Worm (Caenorhabditis elegans) whole organism, L4 larva: Measurements from ENCODE around the gene ife-2.
"Not testable (repeated sequence)": the region's sequence is repeated elsewhere in the genome, so short reads cannot be mapped to it uniquely, and the experiment has no call there.

Experiments
- D1046.2 ChIP-seq: fragments of 200-800 bp; sonication (Bioruptor generic); IDR thresholded peaks from 2 replicates; pipeline ENCODE4 v1.3.6; 2022; ENCODE audit warnings: missing genetic modification characterization, missing compliant biosample characterization
- F10B5.3 ChIP-seq: sonication (generic microtip); optimal IDR thresholded peaks from 2 replicates; lab custom pipeline; 2016; ENCODE audit warnings: mild to moderate bottlenecking, missing genetic modification characterization, missing compliant biosample characterization
- F26F4.8 ChIP-seq: fragments of 200-800 bp; sonication (Bioruptor generic); conservative IDR thresholded peaks from 2 replicates; pipeline ENCODE4 v1.3.6; 2022; ENCODE audit warnings: missing genetic modification characterization, missing compliant biosample characterization
- F44E2.7 ChIP-seq: fragments of 200-800 bp; sonication (Bioruptor generic); IDR thresholded peaks from 2 replicates; pipeline ENCODE4 v2.1.2; 2022; ENCODE audit warnings: missing genetic modification characterization, missing compliant biosample characterization
- T20F7.1 ChIP-seq: fragments of 200-800 bp; sonication (Bioruptor generic); optimal IDR thresholded peaks from 2 replicates; lab custom pipeline; 2018; ENCODE audit warnings: mild to moderate bottlenecking, missing genetic modification characterization, missing compliant biosample characterization
- Y105C5A.15 ChIP-seq: fragments of 200-800 bp; sonication (Bioruptor generic); IDR thresholded peaks from 2 replicates; pipeline ENCODE4 v1.3.6; 2022; ENCODE audit warnings: missing genetic modification characterization, missing compliant biosample characterization
- Y48G9A.11 ChIP-seq: fragments of 200-800 bp; sonication (Bioruptor generic); IDR thresholded peaks from 2 replicates; pipeline ENCODE4 v1.3.6; 2022; ENCODE audit warnings: missing genetic modification reagents, missing genetic modification characterization, missing compliant biosample characterization
- Y75B8A.6 ChIP-seq: fragments of 200-800 bp; sonication (Bioruptor generic); IDR thresholded peaks from 2 replicates; pipeline ENCODE4 v1.3.6; 2022; ENCODE audit warnings: missing genetic modification reagents, missing genetic modification characterization, missing compliant biosample characterization
- ZK337.2 ChIP-seq: fragments of 200-800 bp; sonication (Bioruptor generic); IDR thresholded peaks from 2 replicates; pipeline ENCODE4 v1.3.6; 2022; ENCODE audit warnings: missing genetic modification reagents, missing genetic modification characterization, missing compliant biosample characterization
- ZK546.5 ChIP-seq, 2 experiments: sonication (generic microtip); optimal IDR thresholded peaks; 2 replicates each; lab custom pipeline; 2017; ENCODE audit warnings: missing biosample characterization in 2 of 2, missing genetic modification characterization in 2 of 2
- attf-4 ChIP-seq: sonication (generic microtip); optimal IDR thresholded peaks from 3 replicates; lab custom pipeline; 2017; ENCODE audit warnings: missing biosample characterization, missing genetic modification characterization
- ceh-20 ChIP-seq: fragments of 200-800 bp; sonication (Bioruptor generic); IDR thresholded peaks from 2 replicates; pipeline ENCODE4 v1.3.6; 2022; ENCODE audit warnings: missing genetic modification reagents, missing genetic modification characterization, missing compliant biosample characterization
- ceh-44 ChIP-seq: fragments of 200-800 bp; sonication (Bioruptor generic); IDR thresholded peaks from 2 replicates; pipeline ENCODE4 v1.3.6; 2022; ENCODE audit warnings: missing genetic modification reagents, missing genetic modification characterization, missing compliant biosample characterization
- cey-2 ChIP-seq: sonication (generic microtip); optimal IDR thresholded peaks from 3 replicates; lab custom pipeline; 2017; ENCODE audit warnings: missing genetic modification characterization, mild to moderate bottlenecking, missing compliant biosample characterization, antibody characterized with exemption, borderline replicate concordance; ENCODE audit not compliant: insufficient read depth
- ctbp-1 ChIP-seq: fragments of 200-800 bp; sonication (Bioruptor generic); IDR thresholded peaks from 2 replicates; pipeline ENCODE4 v1.3.6; 2022; ENCODE audit warnings: missing genetic modification reagents, missing genetic modification characterization, missing compliant biosample characterization
- dmd-6 ChIP-seq: fragments of 200-800 bp; sonication (Bioruptor generic); IDR thresholded peaks from 2 replicates; pipeline ENCODE4 v1.3.6; 2022; ENCODE audit warnings: missing genetic modification reagents, missing genetic modification characterization, missing compliant biosample characterization
- dmd-8 ChIP-seq: fragments of 200-800 bp; sonication (Bioruptor generic); IDR thresholded peaks from 2 replicates; pipeline ENCODE4 v1.3.6; 2022; ENCODE audit warnings: missing genetic modification characterization, missing compliant biosample characterization
- dmd-9 ChIP-seq: fragments of 200-800 bp; sonication (Bioruptor generic); IDR thresholded peaks from 2 replicates; pipeline ENCODE4 v1.3.6; 2022; ENCODE audit warnings: missing genetic modification reagents, missing genetic modification characterization, missing compliant biosample characterization
- egl-43 ChIP-seq: fragments of 200-800 bp; sonication (Bioruptor generic); IDR thresholded peaks from 2 replicates; pipeline ENCODE4 v1.3.6; 2022; ENCODE audit warnings: missing genetic modification reagents, missing genetic modification characterization, missing compliant biosample characterization
- hlh-30 ChIP-seq: sonication (generic microtip); optimal IDR thresholded peaks from 2 replicates; lab custom pipeline; 2017; ENCODE audit warnings: antibody characterized with exemption, mild to moderate bottlenecking, missing genetic modification characterization, missing compliant biosample characterization; ENCODE audit not compliant: insufficient read depth
- hmg-1.1 ChIP-seq: fragments of 200-800 bp; sonication (Bioruptor generic); IDR thresholded peaks from 2 replicates; pipeline ENCODE4 v1.3.6; 2022; ENCODE audit warnings: missing genetic modification reagents, missing genetic modification characterization, missing compliant biosample characterization
- lim-7 ChIP-seq: fragments of 200-800 bp; sonication (Bioruptor generic); IDR thresholded peaks from 2 replicates; pipeline ENCODE4 v1.3.6; 2022; ENCODE audit warnings: missing genetic modification characterization, missing compliant biosample characterization
- lin-1 ChIP-seq: fragments of 200-800 bp; sonication (Bioruptor generic); IDR thresholded peaks from 2 replicates; pipeline ENCODE4 v1.3.6; 2022; ENCODE audit warnings: missing genetic modification reagents, missing genetic modification characterization, missing compliant biosample characterization
- lin-38 ChIP-seq: fragments of 200-800 bp; sonication (Bioruptor generic); IDR thresholded peaks from 2 replicates; pipeline ENCODE4 v1.3.6; 2022; ENCODE audit warnings: missing genetic modification reagents, missing genetic modification characterization, missing compliant biosample characterization
- madf-5 ChIP-seq, 2 experiments: fragments of 200-800 bp; sonication (Bioruptor generic); IDR thresholded peaks; 2 replicates each; pipeline ENCODE4 v1.3.6; 2022; ENCODE audit warnings: missing compliant biosample characterization in 2 of 2, missing genetic modification characterization in 2 of 2
- madf-9 ChIP-seq: fragments of 200-800 bp; sonication (Bioruptor generic); conservative IDR thresholded peaks from 2 replicates; pipeline ENCODE4 v1.3.6; 2022; ENCODE audit warnings: missing genetic modification reagents, missing genetic modification characterization, missing compliant biosample characterization
- mes-2 ChIP-seq: sonication (generic microtip); optimal IDR thresholded peaks from 2 replicates; lab custom pipeline; 2016; ENCODE audit warnings: missing genotype, mild to moderate bottlenecking, missing genetic modification characterization, missing compliant biosample characterization; ENCODE audit not compliant: poor library complexity, severe bottlenecking
- mxl-2 ChIP-seq: fragments of 200-800 bp; sonication (Bioruptor generic); conservative IDR thresholded peaks from 2 replicates; pipeline ENCODE4 v1.3.6; 2022; ENCODE audit warnings: missing genetic modification reagents, missing genetic modification characterization, missing compliant biosample characterization
- nhr-10 ChIP-seq: fragments of 150-350 bp; optimal IDR thresholded peaks from 2 replicates; lab custom pipeline; 2014; ENCODE audit warnings: missing biosample characterization, missing genetic modification characterization
- nhr-41 ChIP-seq: fragments of 200-800 bp; sonication (Bioruptor generic); IDR thresholded peaks from 2 replicates; pipeline ENCODE4 v1.3.6; 2022; ENCODE audit warnings: missing genetic modification reagents, missing genetic modification characterization, missing compliant biosample characterization
- nhr-42 ChIP-seq: fragments of 200-800 bp; sonication (Bioruptor generic); IDR thresholded peaks from 2 replicates; pipeline ENCODE4 v1.3.6; 2022; ENCODE audit warnings: missing genetic modification characterization, missing compliant biosample characterization
- nhr-76 ChIP-seq: fragments of 150-350 bp; optimal IDR thresholded peaks from 2 replicates; lab custom pipeline; 2014; ENCODE audit warnings: missing biosample characterization, missing genetic modification characterization
- pha-4 ChIP-seq, 2 experiments: fragments of 150-350 bp in 1 of 2; fragments of 200-800 bp in 1 of 2; sonication (Bioruptor generic) in 1 of 2; IDR thresholded peaks in 1 of 2; optimal IDR thresholded peaks in 1 of 2; 2 replicates each; pipeline versions ENCODE4 v1.3.6 to Lab custom; 2014 to 2022; ENCODE audit warnings: missing genetic modification characterization in 2 of 2, missing genetic modification reagents in 2 of 2, missing biosample characterization in 1 of 2, missing compliant biosample characterization in 1 of 2
- php-3 ChIP-seq: fragments of 200-800 bp; sonication (Bioruptor generic); IDR thresholded peaks from 2 replicates; pipeline ENCODE4 v1.3.6; 2022; ENCODE audit warnings: missing genetic modification reagents, missing genetic modification characterization, missing compliant biosample characterization
- rbr-2 ChIP-seq: sonication (generic microtip); optimal IDR thresholded peaks from 2 replicates; lab custom pipeline; 2016; ENCODE audit warnings: missing genotype, missing genetic modification characterization, missing compliant biosample characterization
- sdz-12 ChIP-seq: fragments of 200-800 bp; sonication (Bioruptor generic); optimal IDR thresholded peaks from 2 replicates; lab custom pipeline; 2018; ENCODE audit warnings: mild to moderate bottlenecking, missing genetic modification characterization, missing compliant biosample characterization
- set-16 ChIP-seq: fragments of 200-800 bp; sonication (Bioruptor generic); IDR thresholded peaks from 2 replicates; pipeline ENCODE4 v1.3.6; 2022; ENCODE audit warnings: missing genetic modification reagents, missing genetic modification characterization, missing compliant biosample characterization
- snpc-1.2 ChIP-seq: fragments of 200-800 bp; sonication (Bioruptor generic); IDR thresholded peaks from 2 replicates; pipeline ENCODE4 v1.3.6; 2022; ENCODE audit warnings: missing genetic modification reagents, missing genetic modification characterization, missing compliant biosample characterization
- snpc-4 ChIP-seq: fragments of 150-350 bp; optimal IDR thresholded peaks from 2 replicates; lab custom pipeline; 2014; ENCODE audit warnings: missing biosample characterization, missing genetic modification characterization
- tag-97 ChIP-seq: fragments of 200-800 bp; sonication (Bioruptor generic); IDR thresholded peaks from 2 replicates; pipeline ENCODE4 v1.3.6; 2022; ENCODE audit warnings: missing genetic modification characterization, missing compliant biosample characterization
- tra-1 ChIP-seq: fragments of 200-800 bp; sonication (Bioruptor generic); IDR thresholded peaks from 2 replicates; pipeline ENCODE4 v1.3.6; 2022; ENCODE audit warnings: missing genetic modification reagents, missing genetic modification characterization, missing compliant biosample characterization
- unc-39 ChIP-seq: sonication (generic microtip); optimal IDR thresholded peaks from 2 replicates; lab custom pipeline; 2017; ENCODE audit warnings: missing biosample characterization, missing genetic modification characterization
- unc-62 ChIP-seq, 3 experiments: fragments of 150-350 bp in 1 of 3; sonication (generic microtip); optimal IDR thresholded peaks in 2 of 3; peaks in 1 of 3; 1 replicate in 1 of 3; 2 replicates in 2 of 3; lab custom pipeline; 2014 to 2017; ENCODE audit warnings: missing biosample characterization in 3 of 3, missing genetic modification characterization in 3 of 3, missing genetic modification reagents in 3 of 3, missing genotype in 1 of 3
- vab-7 ChIP-seq: fragments of 200-800 bp; sonication (Bioruptor generic); IDR thresholded peaks from 2 replicates; pipeline ENCODE4 v1.3.6; 2022; ENCODE audit warnings: missing genetic modification reagents, missing genetic modification characterization, missing compliant biosample characterization
- zfp-3 ChIP-seq: fragments of 200-800 bp; sonication (Bioruptor generic); conservative IDR thresholded peaks from 2 replicates; pipeline ENCODE4 v1.3.6; 2022; ENCODE audit warnings: missing genetic modification reagents, missing genetic modification characterization, missing compliant biosample characterization
- zip-11 ChIP-seq: fragments of 200-800 bp; sonication (Bioruptor generic); IDR thresholded peaks from 2 replicates; pipeline ENCODE4 v1.3.6; 2022; ENCODE audit warnings: missing genetic modification characterization, missing compliant biosample characterization
- zip-2 ChIP-seq: fragments of 150-350 bp; optimal IDR thresholded peaks from 2 replicates; lab custom pipeline; 2014; ENCODE audit warnings: missing biosample characterization, missing genetic modification characterization

ife-2 gene

DNA sequence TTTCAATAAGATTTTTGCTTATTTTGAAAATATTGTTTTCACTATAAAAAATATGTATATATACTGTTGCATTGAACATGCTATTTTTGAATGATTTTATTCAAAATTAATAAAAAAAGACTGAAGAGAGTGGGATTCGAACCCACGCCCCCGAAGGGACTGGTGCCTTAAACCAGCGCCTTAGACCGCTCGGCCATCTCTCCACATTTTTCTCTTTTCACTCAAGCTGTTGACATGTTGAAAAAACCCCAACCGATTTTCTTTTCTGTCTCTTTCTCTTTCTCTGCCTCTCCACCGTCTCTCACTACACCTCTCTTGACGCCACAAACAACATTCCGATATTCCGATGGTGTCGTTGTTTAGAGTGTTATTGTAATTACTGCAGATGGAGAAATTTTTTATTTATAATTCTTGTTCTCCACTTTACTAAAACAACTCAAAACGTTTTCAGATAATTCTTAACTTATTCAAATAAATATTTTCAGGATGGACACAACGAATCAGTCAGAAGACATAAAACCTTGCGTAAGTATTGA is 29.3 kb downstream of the ife-2 start, which contains the start of gene sor-3 (continued):
- TF ChIP-seq unc-62 (GFP tag; optimal IDR thresholded peaks at IDR 0.05 in 1 of 2; lab: Kevin White, UChicago): no peak
- TF ChIP-seq unc-62 (tag; optimal IDR thresholded peaks at IDR 0.05; lab: Kevin White, UChicago): no peak
- TF ChIP-seq T20F7.1: peak; percentile 89
- no peak for TF ChIP-seq nhr-76
- no peak for TF ChIP-seq nhr-10 (tag; lab: Kevin White, UChicago)
- peak; percentile 86 for TF ChIP-seq madf-9 (GFP tag; lab: Robert Waterston, UW)
- peak; percentile 81 for TF ChIP-seq tra-1 (GFP tag; lab: Robert Waterston, UW)
- peak; percentile 70 for TF ChIP-seq F10B5.3 (tag; lab: Kevin White, UChicago)
- no peak for TF ChIP-seq snpc-4
- peak; percentile 47; the same call in 1 of the 2 replicates for TF ChIP-seq zfp-3 (GFP tag; lab: Robert Waterston, UW)
- TF ChIP-seq cey-2: no peak
- peak; percentile 94 for TF ChIP-seq egl-43 (GFP tag; lab: Robert Waterston, UW)
- TF ChIP-seq hlh-30: peak; percentile 65
- TF ChIP-seq zip-2 (tag; lab: Kevin White, UChicago): peak; percentile 28
- TF ChIP-seq ZK546.5 (tag; optimal IDR thresholded peaks at IDR 0.05; lab: Kevin White, UChicago): no peak
- TF ChIP-seq rbr-2: no peak
- peak; percentile 84 for TF ChIP-seq nhr-41 (GFP tag; lab: Robert Waterston, UW)
- TF ChIP-seq tag-97 (GFP tag; lab: Robert Waterston, UW): no peak
- peak; percentile 55 for TF ChIP-seq php-3
- TF ChIP-seq ceh-44 (GFP tag; lab: Robert Waterston, UW): peak; percentile 80
- peak; percentile 72 for TF ChIP-seq sdz-12 (GFP tag; lab: Kevin White, UChicago)
- no peak for TF ChIP-seq attf-4
- TF ChIP-seq vab-7 (GFP tag; lab: Robert Waterston, UW): peak; percentile 93
- TF ChIP-seq unc-39 (tag; lab: Kevin White, UChicago): no peak

DNA sequence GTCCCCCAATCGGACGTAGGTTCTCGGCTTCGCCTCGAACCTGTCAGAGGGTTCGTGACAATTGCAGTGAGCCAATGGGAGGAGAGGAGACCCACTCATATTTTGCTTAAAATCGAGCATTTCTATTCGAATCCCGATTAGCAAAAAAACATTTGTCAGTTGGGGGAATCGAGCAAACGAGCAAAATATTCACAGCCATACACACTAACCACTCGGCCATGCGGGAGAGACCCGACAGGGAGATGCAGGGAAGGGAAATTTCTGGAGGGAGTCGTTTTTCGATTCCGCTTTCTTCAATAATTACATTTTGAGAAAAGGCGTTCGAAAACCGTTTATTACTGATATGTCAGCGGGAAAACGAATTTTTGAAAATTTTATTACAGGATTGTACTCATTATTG is 31.1 kb downstream of the ife-2 start:
- TF ChIP-seq nhr-42 (GFP tag; lab: Robert Waterston, UW) (0 out of 2 replicates have a peak, but pooled peaks have one; percentile 53), pha-4 (GFP tag; IDR thresholded peaks at IDR 0.05; lab: Robert Waterston, UW) (peak; percentile 85), egl-43 (GFP tag; lab: Robert Waterston, UW) (peak; percentile 94), dmd-9 (GFP tag; lab: Robert Waterston, UW) (peak; percentile 80), madf-9 (GFP tag; lab: Robert Waterston, UW) (peak; percentile 82), dmd-6 (GFP tag; lab: Robert Waterston, UW) (peak; percentile 33), tra-1 (GFP tag; lab: Robert Waterston, UW) (peak; percentile 68; the same call in 1 of the 2 replicates), mes-2 (peak; percentile 29), snpc-1.2 (peak; percentile 80), Y105C5A.15 (0 out of 2 replicates have a peak, but pooled peaks have one; percentile 74), vab-7 (GFP tag; lab: Robert Waterston, UW) (peak; percentile 79), dmd-8 (GFP tag; lab: Robert Waterston, UW) (peak; percentile 86), ceh-20 (GFP tag; lab: Robert Waterston, UW) (0 out of 2 replicates have a peak, but pooled peaks have one; percentile 13), ceh-44 (GFP tag; lab: Robert Waterston, UW) (peak; percentile 56; the same call in 1 of the 2 replicates), lin-38 (peak; percentile 79), hmg-1.1 (GFP tag; lab: Robert Waterston, UW) (peak; percentile 70), D1046.2 (peak; percentile 64; the same call in 1 of the 2 replicates), mxl-2 (GFP tag; lab: Robert Waterston, UW) (0 out of 2 replicates have a peak, but pooled peaks have one; percentile 33), F44E2.7 (GFP tag; lab: Robert Waterston, UW) (peak; percentile 68; the same call in 1 of the 2 replicates), ZK337.2 (GFP tag; lab: Robert Waterston, UW) (peak; percentile 68; the same call in 1 of the 2 replicates), Y48G9A.11 (0 out of 2 replicates have a peak, but pooled peaks have one; percentile 54), lin-1 (peak; percentile 74), set-16 (GFP tag; lab: Robert Waterston, UW) (peak; percentile 37; the same call in 1 of the 2 replicates), Y75B8A.6 (0 out of 2 replicates have a peak, but pooled peaks have one; percentile 54), ctbp-1 (GFP tag; lab: Robert Waterston, UW) (peak; percentile 77), madf-5 (GFP tag; IDR thresholded peaks at IDR 0.05; lab: Robert Waterston, UW) (peak; percentile 48 to 77; a peak in 1 of 4 replicates), zip-11 (0 out of 2 replicates have a peak, but pooled peaks have one; percentile 22), lim-7 (GFP tag; lab: Robert Waterston, UW) (peak; percentile 91), F26F4.8 (peak; percentile 71)
- TF ChIP-seq pha-4 (tag; optimal IDR thresholded peaks at IDR 0.05; lab: Kevin White, UChicago): not testable (repeated sequence)
